Worm (Caenorhabditis elegans): Measurements from ENCODE around the gene srx-115.

DNA sequence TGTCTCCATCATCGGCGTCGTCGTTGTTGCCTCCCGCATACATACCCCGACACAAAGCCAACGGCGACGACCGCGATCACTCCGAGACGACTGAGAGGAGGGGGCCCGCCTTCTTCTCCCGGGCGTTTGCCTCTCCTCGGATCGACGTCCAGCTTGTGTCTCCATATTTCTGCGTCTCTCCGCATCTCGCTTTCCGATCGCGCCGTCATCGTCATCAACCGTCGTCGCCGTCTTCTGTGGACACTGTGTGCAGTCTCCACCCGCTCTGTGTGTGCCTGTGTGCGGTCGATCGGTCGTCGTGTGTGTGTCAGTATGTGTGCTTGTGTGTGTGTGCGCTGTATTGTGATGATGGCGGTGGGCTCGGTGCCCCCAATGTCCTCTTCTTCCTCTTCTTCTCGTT is 13.8 kb downstream of the srx-115 start:
- TF ChIP-seq ama-1 (optimal IDR thresholded peaks at IDR 0.05): no peak
- TF ChIP-seq nhr-10 (tag; optimal IDR thresholded peaks at IDR 0.05): no peak
- TF ChIP-seq unc-62 (GFP tag; optimal IDR thresholded peaks at IDR 0.05): no peak
- no peak for TF ChIP-seq ZK546.5 (tag; optimal IDR thresholded peaks at IDR 0.05)
- no peak for TF ChIP-seq R02D3.7 (tag; optimal IDR thresholded peaks at IDR 0.05)
- TF ChIP-seq nhr-77 (tag; optimal IDR thresholded peaks at IDR 0.05): no peak
- no peak for TF ChIP-seq mdl-1 (tag; optimal IDR thresholded peaks at IDR 0.05)
- no peak for TF ChIP-seq snpc-4 (tag; optimal IDR thresholded peaks at IDR 0.05)

Measured in whole organism, L2 larva.